Fruit fly (Drosophila melanogaster) whole organism, embryonic: Measurements from ENCODE around the gene superdeath.

Source experiments
- Awh ChIP-seq: fragments of 200-800 bp; sonication (Bioruptor generic); IDR thresholded peaks from 2 replicates; pipeline ENCODE4, ENCODE4 v1.3.6; 2022; ENCODE audit warnings: missing biosample characterization, missing genetic modification characterization
- BtbVII ChIP-seq: fragments of 200-800 bp; sonication (Bioruptor generic); optimal IDR thresholded peaks from 3 replicates; lab custom pipeline; 2017; ENCODE audit warnings: missing biosample characterization, mild to moderate bottlenecking, missing genetic modification characterization
- CG10147 ChIP-seq: fragments of 200-800 bp; sonication (Bioruptor generic); optimal IDR thresholded peaks from 2 replicates; lab custom pipeline; 2019; ENCODE audit warnings: missing biosample characterization, mild to moderate bottlenecking, missing genetic modification characterization, moderate library complexity
- CG1024 ChIP-seq: fragments of 200-800 bp; sonication (Bioruptor generic); IDR thresholded peaks from 2 replicates; pipeline ENCODE4 v1.3.6; 2022; ENCODE audit warnings: missing biosample characterization, missing genetic modification characterization
- CG10321 ChIP-seq: fragments of 200-800 bp; sonication (Bioruptor generic); IDR thresholded peaks from 2 replicates; pipeline ENCODE4 v1.3.6; 2022; ENCODE audit warnings: missing biosample characterization, missing genetic modification characterization
- CG10366 ChIP-seq: fragments of 200-800 bp; sonication (Bioruptor generic); IDR thresholded peaks from 2 replicates; pipeline ENCODE4 v1.3.6; 2022; ENCODE audit warnings: missing biosample characterization, missing genetic modification characterization
- CG10654 ChIP-seq: fragments of 200-800 bp; sonication (Bioruptor generic); optimal IDR thresholded peaks from 2 replicates; lab custom pipeline; 2016; ENCODE audit warnings: missing biosample characterization, missing genetic modification characterization
- CG10979 ChIP-seq: fragments of 200-800 bp; sonication (Bioruptor generic); optimal IDR thresholded peaks from 2 replicates; lab custom pipeline; 2018; ENCODE audit warnings: missing biosample characterization, mild to moderate bottlenecking, missing genetic modification characterization, moderate library complexity
- CG13424 ChIP-seq: fragments of 200-800 bp; sonication (Bioruptor generic); optimal IDR thresholded peaks from 2 replicates; lab custom pipeline; 2019; ENCODE audit warnings: missing biosample characterization, mild to moderate bottlenecking, missing genetic modification characterization, moderate library complexity
- CG13894 ChIP-seq: fragments of 200-800 bp; sonication (Bioruptor generic); optimal IDR thresholded peaks from 3 replicates; lab custom pipeline; 2018; ENCODE audit warnings: missing biosample characterization, mild to moderate bottlenecking, missing genetic modification characterization, moderate library complexity
- CG15011 ChIP-seq: fragments of 200-800 bp; sonication (Bioruptor generic); optimal IDR thresholded peaks from 3 replicates; lab custom pipeline; 2018; ENCODE audit warnings: missing biosample characterization, mild to moderate bottlenecking, missing genetic modification characterization
- CG1603 ChIP-seq: fragments of 200-800 bp; sonication (Bioruptor generic); optimal IDR thresholded peaks from 2 replicates; lab custom pipeline; 2019; ENCODE audit warnings: missing biosample characterization, mild to moderate bottlenecking, missing genetic modification characterization, moderate library complexity
- CG16813 ChIP-seq: fragments of 200-800 bp; sonication (Bioruptor generic); IDR thresholded peaks from 3 replicates; pipeline ENCODE4 v1.3.6; 2022; ENCODE audit warnings: missing biosample characterization, missing genetic modification characterization; ENCODE audit not compliant: partially characterized antibody
- CG16815 ChIP-seq: fragments of 200-800 bp; sonication (Bioruptor generic); optimal IDR thresholded peaks from 3 replicates; lab custom pipeline; 2017; ENCODE audit warnings: missing biosample characterization, mild to moderate bottlenecking, missing genetic modification characterization
- CG17568 ChIP-seq: fragments of 200-800 bp; sonication (Bioruptor generic); optimal IDR thresholded peaks from 2 replicates; lab custom pipeline; 2018; ENCODE audit warnings: missing biosample characterization, mild to moderate bottlenecking, missing genetic modification characterization, moderate library complexity
- CG17912 ChIP-seq: fragments of 200-800 bp; sonication (Bioruptor generic); optimal IDR thresholded peaks from 2 replicates; lab custom pipeline; 2018; ENCODE audit warnings: missing biosample characterization, mild to moderate bottlenecking, missing genetic modification characterization
- CG18011 ChIP-seq: fragments of 200-800 bp; sonication (Bioruptor generic); optimal IDR thresholded peaks from 2 replicates; lab custom pipeline; 2017; ENCODE audit warnings: missing biosample characterization, missing genetic modification characterization, mild to moderate bottlenecking, moderate library complexity, missing genotype
- CG43689 ChIP-seq: fragments of 200-800 bp; sonication (Bioruptor generic); IDR thresholded peaks from 2 replicates; pipeline ENCODE4 v1.3.6; 2022; ENCODE audit warnings: missing biosample characterization, missing genetic modification characterization
- CG6813 ChIP-seq: fragments of 200-800 bp; sonication (Bioruptor generic); optimal IDR thresholded peaks from 2 replicates; lab custom pipeline; 2017; ENCODE audit warnings: missing biosample characterization, missing genetic modification characterization, mild to moderate bottlenecking, moderate library complexity, missing genetic modification reagents
- CG7745 ChIP-seq: fragments of 200-800 bp; sonication (Bioruptor generic); optimal IDR thresholded peaks from 2 replicates; lab custom pipeline; 2018; ENCODE audit warnings: missing biosample characterization, mild to moderate bottlenecking, missing genetic modification characterization, moderate library complexity
- CG7963 ChIP-seq: fragments of 200-800 bp; sonication (Bioruptor generic); IDR thresholded peaks from 3 replicates; pipeline ENCODE4 v1.3.6; 2022; ENCODE audit warnings: missing biosample characterization, missing genetic modification characterization; ENCODE audit not compliant: partially characterized antibody
- CG8924 ChIP-seq: fragments of 200-800 bp; optimal IDR thresholded peaks from 3 replicates; lab custom pipeline; 2019; ENCODE audit warnings: missing biosample characterization, mild to moderate bottlenecking, missing genetic modification characterization, moderate library complexity
- Dp ChIP-seq: fragments of 200-800 bp; sonication (Bioruptor generic); optimal IDR thresholded peaks from 2 replicates; lab custom pipeline; 2018; ENCODE audit warnings: missing biosample characterization, mild to moderate bottlenecking, missing genetic modification characterization, moderate library complexity
- Elba2 ChIP-seq: fragments of 200-800 bp; sonication (Bioruptor generic); optimal IDR thresholded peaks from 3 replicates; lab custom pipeline; 2016; ENCODE audit warnings: missing biosample characterization, missing genetic modification characterization
- Fer1 ChIP-seq: fragments of 200-800 bp; sonication (Bioruptor generic); optimal IDR thresholded peaks from 2 replicates; lab custom pipeline; 2017; ENCODE audit warnings: missing biosample characterization, mild to moderate bottlenecking, missing genetic modification characterization
- GATAe ChIP-seq: fragments of 200-800 bp; sonication (Bioruptor generic); conservative IDR thresholded peaks from 2 replicates; pipeline ENCODE4 v1.3.6; 2022; ENCODE audit warnings: missing biosample characterization, missing genetic modification characterization
- HLH54F ChIP-seq: fragments of 200-800 bp; sonication (Bioruptor generic); optimal IDR thresholded peaks from 3 replicates; lab custom pipeline; 2016; ENCODE audit warnings: missing biosample characterization, missing genetic modification characterization
- Neu2 ChIP-seq: fragments of 200-800 bp; sonication (Bioruptor generic); optimal IDR thresholded peaks from 3 replicates; lab custom pipeline; 2016; ENCODE audit warnings: missing biosample characterization, missing genetic modification characterization, borderline replicate concordance
- Nf-YA ChIP-seq: fragments of 200-800 bp; sonication (Bioruptor generic); IDR thresholded peaks from 2 replicates; pipeline ENCODE4 v1.3.6; 2022; ENCODE audit warnings: missing biosample characterization, missing genetic modification characterization
- Oli ChIP-seq: fragments of 200-800 bp; sonication (Bioruptor generic); optimal IDR thresholded peaks from 2 replicates; lab custom pipeline; 2018; ENCODE audit warnings: missing biosample characterization, mild to moderate bottlenecking, missing genetic modification characterization, moderate library complexity
- Six4 ChIP-seq: fragments of 200-800 bp; sonication (Bioruptor generic); optimal IDR thresholded peaks from 2 replicates; lab custom pipeline; 2016; ENCODE audit warnings: missing biosample characterization, missing genetic modification characterization
- YL-1 ChIP-seq: fragments of 200-800 bp; sonication (Bioruptor generic); optimal IDR thresholded peaks from 3 replicates; lab custom pipeline; 2017; ENCODE audit warnings: missing biosample characterization, mild to moderate bottlenecking, missing genetic modification characterization
- cad ChIP-seq: fragments of >200 bp; optimal IDR thresholded peaks from 2 replicates; lab custom pipeline; 2017; ENCODE audit warnings: missing biosample characterization, missing genetic modification characterization
- cwo ChIP-seq: fragments of 200-800 bp; sonication (Bioruptor generic); optimal IDR thresholded peaks from 3 replicates; lab custom pipeline; 2017; ENCODE audit warnings: missing biosample characterization, missing genetic modification characterization, mild to moderate bottlenecking, moderate library complexity, missing genetic modification reagents
- dan ChIP-seq: fragments of 200-800 bp; sonication (Bioruptor generic); IDR thresholded peaks from 2 replicates; pipeline ENCODE4 v1.3.6; 2022; ENCODE audit warnings: missing biosample characterization, missing genetic modification characterization
- dati ChIP-seq: fragments of 200-800 bp; sonication (Bioruptor generic); IDR thresholded peaks from 2 replicates; pipeline ENCODE4 v1.3.6; 2022; ENCODE audit warnings: missing biosample characterization, missing genetic modification characterization
- dysf ChIP-seq: fragments of 200-800 bp; sonication (Bioruptor generic); IDR thresholded peaks from 3 replicates; pipeline ENCODE4 v1.3.6; 2022; ENCODE audit warnings: missing biosample characterization, missing genetic modification characterization
- ems ChIP-seq: fragments of 200-800 bp; sonication (Bioruptor generic); optimal IDR thresholded peaks from 3 replicates; lab custom pipeline; 2016; ENCODE audit warnings: missing biosample characterization, missing genetic modification characterization
- gfzf ChIP-seq: fragments of 200-800 bp; sonication (Bioruptor generic); optimal IDR thresholded peaks from 2 replicates; lab custom pipeline; 2016; ENCODE audit warnings: missing biosample characterization, mild to moderate bottlenecking, missing genetic modification characterization, moderate library complexity
- gt ChIP-seq: fragments of 200-800 bp; sonication (Bioruptor generic); IDR thresholded peaks from 2 replicates; pipeline ENCODE4 v1.3.6; 2022; ENCODE audit warnings: missing biosample characterization, missing genetic modification characterization
- her ChIP-seq: fragments of 200-800 bp; sonication (Bioruptor generic); optimal IDR thresholded peaks from 2 replicates; lab custom pipeline; 2016; ENCODE audit warnings: missing biosample characterization, missing genetic modification characterization
- jigr1 ChIP-seq: fragments of 200-800 bp; sonication (Bioruptor generic); IDR thresholded peaks from 3 replicates; pipeline ENCODE4 v1.3.6; 2022; ENCODE audit warnings: missing biosample characterization, missing genetic modification characterization
- mld ChIP-seq: fragments of 200-800 bp; sonication (Bioruptor generic); IDR thresholded peaks from 3 replicates; pipeline ENCODE4 v1.3.6; 2022; ENCODE audit warnings: missing biosample characterization, missing genetic modification characterization; ENCODE audit not compliant: partially characterized antibody
- oc ChIP-seq: fragments of 200-800 bp; sonication (Bioruptor generic); optimal IDR thresholded peaks from 2 replicates; lab custom pipeline; 2018; ENCODE audit warnings: missing biosample characterization, mild to moderate bottlenecking, missing genetic modification characterization, moderate library complexity
- p53 ChIP-seq: fragments of 200-800 bp; sonication (Bioruptor generic); optimal IDR thresholded peaks from 2 replicates; lab custom pipeline; 2016; ENCODE audit warnings: missing biosample characterization, missing genetic modification characterization
- row ChIP-seq: fragments of 200-800 bp; sonication (Bioruptor generic); IDR thresholded peaks from 3 replicates; pipeline ENCODE4 v1.3.6; 2022; ENCODE audit warnings: missing biosample characterization, missing genetic modification characterization
- schlank ChIP-seq: fragments of 200-800 bp; sonication (Bioruptor generic); optimal IDR thresholded peaks from 2 replicates; lab custom pipeline; 2018; ENCODE audit warnings: missing biosample characterization, mild to moderate bottlenecking, missing genetic modification characterization
- slou ChIP-seq: fragments of 200-800 bp; sonication (Bioruptor generic); optimal IDR thresholded peaks from 3 replicates; lab custom pipeline; 2016; ENCODE audit warnings: missing biosample characterization, missing genetic modification characterization
- tio ChIP-seq: fragments of 200-800 bp; sonication (Bioruptor generic); optimal IDR thresholded peaks from 2 replicates; lab custom pipeline; 2017; ENCODE audit warnings: missing biosample characterization, missing genetic modification characterization, inconsistent platforms
- zfh2 ChIP-seq: fragments of 200-800 bp; sonication (Bioruptor generic); optimal IDR thresholded peaks from 2 replicates; lab custom pipeline; 2016; ENCODE audit warnings: missing biosample characterization, missing genetic modification characterization

superdeath gene

DNA sequence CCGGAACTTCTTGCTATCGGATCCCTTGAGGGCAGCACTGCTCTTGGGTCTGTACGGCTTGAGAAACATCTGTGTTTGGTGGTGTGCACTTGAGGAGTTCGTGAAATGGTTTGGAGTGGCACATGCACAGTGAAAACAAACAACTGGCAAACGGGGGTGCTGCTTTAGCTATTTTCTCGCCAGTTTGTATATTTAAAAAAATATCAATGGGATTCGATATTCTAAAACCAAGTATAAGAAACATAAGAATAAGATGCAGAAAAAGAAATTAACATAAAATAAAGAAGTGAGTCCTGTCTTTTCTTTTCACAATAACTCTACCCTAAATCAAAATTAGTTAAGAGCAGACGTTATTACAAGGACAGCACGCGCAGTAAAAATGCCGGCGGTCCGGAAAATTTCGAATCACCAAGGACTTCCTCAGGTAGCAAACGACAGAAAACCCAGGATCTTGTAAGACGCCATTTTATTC is 13.2 kb downstream of the superdeath start, which contains the start of gene eIF2D (continued):
- TF ChIP-seq CG17912 (GFP tag; lab: Kevin White, UChicago) (no peak), her (GFP tag; lab: Kevin White, UChicago) (no peak), gfzf (GFP tag; lab: Kevin White, UChicago) (peak; percentile 1), dan (GFP tag; lab: Robert Waterston, UW) (no peak), CG10366 (GFP tag; lab: Robert Waterston, UW) (peak; percentile 37), ems (peak; percentile 27), CG8924 (peak; percentile 67), YL-1 (GFP tag; lab: Kevin White, UChicago) (no peak), p53 (GFP tag; lab: Kevin White, UChicago) (no peak), dati (no peak), tio (GFP tag; lab: Kevin White, UChicago) (no peak), cwo (peak; percentile 21), CG16813 (GFP tag; lab: Robert Waterston, UW) (no peak)

DNA sequence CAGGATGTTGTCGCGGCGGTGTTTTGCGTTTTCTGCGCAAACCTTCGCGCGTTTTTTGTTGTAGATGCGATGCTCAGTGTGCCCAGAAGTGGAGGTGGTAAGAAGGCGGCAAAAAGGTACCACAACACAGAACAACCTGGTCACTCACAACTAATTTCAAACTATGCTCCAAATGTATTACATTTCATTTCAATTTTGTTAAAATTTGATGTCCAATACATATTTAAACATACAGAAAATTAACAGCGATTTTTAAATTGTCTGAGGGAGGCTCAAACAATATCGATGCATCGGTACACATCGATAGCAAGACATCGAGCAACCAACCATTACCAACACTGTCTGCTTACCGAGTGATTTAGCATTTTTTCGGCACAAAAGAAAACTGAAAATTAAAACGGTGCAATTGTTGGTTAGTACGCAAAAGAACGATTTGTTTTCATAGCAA is 14.8 kb downstream of the superdeath start, which contains the start of the genes Slbp and Rpn2:
TSS of gene Slbp (minus strand) at position 70 of the 448 bp plus-strand sequence.
TSS of gene Rpn2 (plus strand) at position 328 of the 448 bp plus-strand sequence.
- no peak for TF ChIP-seq Awh (GFP tag; lab: Robert Waterston, UW)
- no peak for TF ChIP-seq CG7745
- TF ChIP-seq gfzf (GFP tag; lab: Kevin White, UChicago): peak; percentile 97
- TF ChIP-seq CG17568: no peak
- TF ChIP-seq Neu2 (GFP tag; lab: Kevin White, UChicago): no peak
- TF ChIP-seq CG13894: no peak
- TF ChIP-seq CG6813 (GFP tag; lab: Kevin White, UChicago): no peak
- no peak for TF ChIP-seq slou (GFP tag; lab: Kevin White, UChicago)
- no peak for TF ChIP-seq GATAe
- no peak for TF ChIP-seq CG1024 (GFP tag; lab: Robert Waterston, UW)
- peak; percentile 30 for TF ChIP-seq CG18011 (GFP tag; lab: Kevin White, UChicago)
- TF ChIP-seq Dp: peak; percentile 74
- peak; percentile 86 for TF ChIP-seq CG1603
- TF ChIP-seq Fer1 (GFP tag; lab: Kevin White, UChicago): peak; percentile 68
- TF ChIP-seq zfh2 (GFP tag; lab: Kevin White, UChicago): peak; percentile 66
- TF ChIP-seq Elba2 (GFP tag; lab: Kevin White, UChicago): peak; percentile 40
- TF ChIP-seq CG10654 (GFP tag; lab: Kevin White, UChicago): no peak
- no peak for TF ChIP-seq gt (GFP tag; lab: Robert Waterston, UW)
- TF ChIP-seq CG16815 (GFP tag; lab: Kevin White, UChicago): no peak
- TF ChIP-seq schlank (tag; lab: Kevin White, UChicago): no peak
- no peak for TF ChIP-seq CG15011
- TF ChIP-seq CG10979: peak; percentile 13
- TF ChIP-seq cad (GFP tag; lab: Kevin White, UChicago): no peak
- no peak for TF ChIP-seq Nf-YA (GFP tag; lab: Robert Waterston, UW)
- TF ChIP-seq mld (GFP tag; lab: Robert Waterston, UW): peak; percentile 86
- no peak for TF ChIP-seq Oli (tag; lab: Kevin White, UChicago)
- no peak for TF ChIP-seq CG13424 (tag; lab: Kevin White, UChicago)
- TF ChIP-seq jigr1 (GFP tag; lab: Robert Waterston, UW): no peak
- peak; percentile 80 for TF ChIP-seq CG7963 (GFP tag; lab: Robert Waterston, UW)
- no peak for TF ChIP-seq oc
- no peak for TF ChIP-seq CG10321 (GFP tag; lab: Robert Waterston, UW)
- peak; percentile 48 for TF ChIP-seq CG10147 (GFP tag; lab: Kevin White, UChicago)
- TF ChIP-seq BtbVII (GFP tag; lab: Kevin White, UChicago): no peak
- peak; percentile 58; the same call in 2 of the 3 replicates for TF ChIP-seq row
- TF ChIP-seq HLH54F (GFP tag; lab: Kevin White, UChicago): peak; percentile 53
- no peak for TF ChIP-seq Six4 (GFP tag; lab: Kevin White, UChicago)
- no peak for TF ChIP-seq CG43689 (GFP tag; lab: Robert Waterston, UW)
- TF ChIP-seq dysf (GFP tag; lab: Robert Waterston, UW): 0 out of 3 replicates have a peak, but pooled peaks have one; percentile 13
